Worm (Caenorhabditis elegans): ENCODE results near the gene stn-2.

ce11 chrX:7689570-7689969 lies 9.2 kb upstream of the stn-2 start:
- TF ChIP-seq B0336.3 (GFP tag; IDR thresholded peaks at IDR 0.05) = no peak
- no peak for TF ChIP-seq unc-130 (GFP tag; optimal IDR thresholded peaks at IDR 0.05)
- TF ChIP-seq ztf-18 (tag; optimal IDR thresholded peaks at IDR 0.05) = no peak
- TF ChIP-seq C06A6.2 (GFP tag; conservative IDR thresholded peaks at IDR 0.05) = no peak
- no peak for TF ChIP-seq snpc-1.1 (tag; optimal IDR thresholded peaks at IDR 0.05; ENCODE audit: insufficient read depth)
- TF ChIP-seq bed-2 (GFP tag; IDR thresholded peaks at IDR 0.05) = no peak
- TF ChIP-seq pha-4 (tag; optimal IDR thresholded peaks at IDR 0.05) = no peak
- no peak for TF ChIP-seq ama-1 (optimal IDR thresholded peaks at IDR 0.05)
- TF ChIP-seq ama-1 (GFP tag; optimal IDR thresholded peaks at IDR 0.05) = no peak

Measured in whole organism, young adult.